Fruit fly (Drosophila melanogaster): ENCODE measurements around the gene dpy.

dpy gene

dm6 chr2L:4619172-4619571 is 5.1 kb upstream of the dpy start (continued):
- TF ChIP-seq Lpt (GFP tag; optimal IDR thresholded peaks at IDR 0.05) (peak; percentile 23), Smox (GFP tag; optimal IDR thresholded peaks at IDR 0.05) (no peak), dac (GFP tag; optimal IDR thresholded peaks at IDR 0.05) (peak; percentile 10), CG32006 (GFP tag; optimal IDR thresholded peaks at IDR 0.05) (peak; percentile 76), acj6 (GFP tag; optimal IDR thresholded peaks at IDR 0.05) (peak; percentile 21), CG11762 (GFP tag; optimal IDR thresholded peaks at IDR 0.05; ENCODE audit: insufficient read depth) (no peak), CG8632 (GFP tag; optimal IDR thresholded peaks at IDR 0.05) (no peak), ss (GFP tag; optimal IDR thresholded peaks at IDR 0.05) (no peak), Eip75B (GFP tag; optimal IDR thresholded peaks at IDR 0.05) (peak; percentile 25), CG8119 (GFP tag; IDR thresholded peaks at IDR 0.05) (peak; percentile 78), Met (GFP tag; optimal IDR thresholded peaks at IDR 0.05) (peak; percentile 7), Ets96B (tag; optimal IDR thresholded peaks at IDR 0.05) (peak; percentile 16), CG34406 (GFP tag; optimal IDR thresholded peaks at IDR 0.05) (no peak)

- TF ChIP-seq ss (GFP tag; optimal IDR thresholded peaks at IDR 0.05) (peak in 1 of 2 experiments; percentile 18), Lpt (GFP tag; optimal IDR thresholded peaks at IDR 0.05) (peak; percentile 36), svp (GFP tag) (peak; percentile 15), Sox14 (GFP tag; optimal IDR thresholded peaks at IDR 0.05) (no peak), CG6163 (GFP tag; IDR thresholded peaks at IDR 0.05) (0 out of 3 replicates have a peak, but pooled peaks have one; percentile 49), Eip78C (GFP tag) (peak; percentile 50), Sox15 (GFP tag; optimal IDR thresholded peaks at IDR 0.05) (no peak), CG8632 (GFP tag; optimal IDR thresholded peaks at IDR 0.05) (no peak)
Measured at dm6 chr2L:4599812-4600454, 14.2 kb downstream of the dpy start.

- TF ChIP-seq dac (GFP tag; optimal IDR thresholded peaks at IDR 0.05) (no peak), CG4318 (GFP tag; optimal IDR thresholded peaks at IDR 0.05) (no peak), CG6854 (GFP tag; optimal IDR thresholded peaks at IDR 0.05) (no peak), CG9139 (GFP tag; optimal IDR thresholded peaks at IDR 0.05) (no peak), Ets96B (tag; optimal IDR thresholded peaks at IDR 0.05) (no peak), Smox (GFP tag; optimal IDR thresholded peaks at IDR 0.05) (no peak), cyc (GFP tag; optimal IDR thresholded peaks at IDR 0.05) (no peak), CG7368 (GFP tag; optimal IDR thresholded peaks at IDR 0.05) (no peak), CG10631 (GFP tag; optimal IDR thresholded peaks at IDR 0.05) (no peak), Eip75B (GFP tag; optimal IDR thresholded peaks at IDR 0.05) (no peak), CG8119 (GFP tag; IDR thresholded peaks at IDR 0.05) (no peak), CG8319 (GFP tag; optimal IDR thresholded peaks at IDR 0.05) (no peak), spab (GFP tag; optimal IDR thresholded peaks at IDR 0.05) (no peak), CG8632 (GFP tag; optimal IDR thresholded peaks at IDR 0.05) (no peak), CG6163 (GFP tag; IDR thresholded peaks at IDR 0.05) (no peak), CG3032 (tag; optimal IDR thresholded peaks at IDR 0.05) (no peak)
Measured at dm6 chr2L:4597580-4597979, 16.5 kb downstream of the dpy start.

dm6 chr2L:4596686-4597085 is 17.4 kb downstream of the dpy start:
- no peak for TF ChIP-seq Ets96B (tag; optimal IDR thresholded peaks at IDR 0.05)
- peak; percentile 36; the same call in 1 of the 3 replicates for TF ChIP-seq CG8119 (GFP tag; IDR thresholded peaks at IDR 0.05)
- TF ChIP-seq CG16779 (tag; optimal IDR thresholded peaks at IDR 0.05) = no peak
- peak; percentile 63 for TF ChIP-seq CG32006 (GFP tag; optimal IDR thresholded peaks at IDR 0.05)
- peak; percentile 18 for TF ChIP-seq CG6276 (GFP tag; optimal IDR thresholded peaks at IDR 0.05)
- no peak for TF ChIP-seq CG31627 (GFP tag; optimal IDR thresholded peaks at IDR 0.05)
- TF ChIP-seq CG15336 (GFP tag; IDR thresholded peaks at IDR 0.05) = peak; percentile 51

- TF ChIP-seq acj6 (GFP tag; optimal IDR thresholded peaks at IDR 0.05) = no peak
- peak; percentile 55; the same call in 2 of the 3 replicates for TF ChIP-seq eg (GFP tag; IDR thresholded peaks at IDR 0.05)
- 0 out of 3 replicates have a peak, but pooled peaks have one; percentile 8 for TF ChIP-seq CG6163 (GFP tag; IDR thresholded peaks at IDR 0.05)
Measured at dm6 chr2L:4594828-4595406, 19.2 kb downstream of the dpy start.

Data from whole organism, prepupa.